Worm (Caenorhabditis elegans) whole organism, L2 larva: ENCODE data around the gene F08G2.4.
A peak's percentile ranks its signal among the peaks of the same experiment; 100 is the strongest.

Source experiments
- Y55F3AM.14 ChIP-seq: fragments of 200-800 bp; sonication (Bioruptor generic); optimal IDR thresholded peaks from 2 replicates; lab custom pipeline; 2018; ENCODE audit warnings: mild to moderate bottlenecking, missing genetic modification characterization, missing compliant biosample characterization
- ZK546.5 ChIP-seq: sonication (generic microtip); optimal IDR thresholded peaks from 2 replicates; lab custom pipeline; 2017; ENCODE audit warnings: missing biosample characterization, missing genetic modification characterization
- alr-1 ChIP-seq: fragments of 150-350 bp; optimal IDR thresholded peaks from 2 replicates; lab custom pipeline; 2014; ENCODE audit warnings: missing biosample characterization, missing genetic modification characterization
- aly-2 ChIP-seq: fragments of 150-350 bp; optimal IDR thresholded peaks from 2 replicates; lab custom pipeline; 2014; ENCODE audit warnings: missing biosample characterization, missing genetic modification characterization
- ama-1 ChIP-seq: fragments of 150-350 bp; optimal IDR thresholded peaks from 2 replicates; lab custom pipeline; 2018; ENCODE audit warnings: inconsistent platforms
- blmp-1 ChIP-seq: sonication (generic microtip); optimal IDR thresholded peaks from 2 replicates; lab custom pipeline; 2017; ENCODE audit warnings: missing genetic modification characterization, mild to moderate bottlenecking, missing compliant biosample characterization, antibody characterized with exemption, moderate library complexity; ENCODE audit not compliant: insufficient read depth
- ceh-16 ChIP-seq: fragments of 150-350 bp; optimal IDR thresholded peaks from 2 replicates; lab custom pipeline; 2014; ENCODE audit warnings: missing biosample characterization, missing genetic modification characterization
- ceh-82 ChIP-seq: fragments of 150-350 bp; optimal IDR thresholded peaks from 2 replicates; lab custom pipeline; 2014; ENCODE audit warnings: missing biosample characterization, missing genetic modification characterization
- crh-2 ChIP-seq: sonication (generic microtip); optimal IDR thresholded peaks from 2 replicates; lab custom pipeline; 2017; ENCODE audit warnings: missing biosample characterization, missing genetic modification characterization
- dmd-4 ChIP-seq: sonication (generic microtip); optimal IDR thresholded peaks from 2 replicates; lab custom pipeline; 2017; ENCODE audit warnings: missing biosample characterization, missing genetic modification characterization
- egl-27 ChIP-seq: sonication (generic microtip); optimal IDR thresholded peaks from 3 replicates; lab custom pipeline; 2017; ENCODE audit warnings: missing biosample characterization, missing genetic modification reagents, missing genetic modification characterization
- elt-1 ChIP-seq: fragments of 150-350 bp; optimal IDR thresholded peaks from 2 replicates; lab custom pipeline; 2014; ENCODE audit warnings: missing biosample characterization, missing genetic modification characterization
- elt-3 ChIP-seq: sonication (generic microtip); optimal IDR thresholded peaks from 2 replicates; lab custom pipeline; 2017; ENCODE audit warnings: missing biosample characterization, missing genetic modification characterization
- fos-1 ChIP-seq: fragments of 150-350 bp; optimal IDR thresholded peaks from 2 replicates; lab custom pipeline; 2014; ENCODE audit warnings: missing biosample characterization, missing genetic modification characterization
- gmeb-1 ChIP-seq: fragments of 150-350 bp; optimal IDR thresholded peaks from 2 replicates; lab custom pipeline; 2014; ENCODE audit warnings: missing biosample characterization, missing genetic modification characterization
- lin-11 ChIP-seq: fragments of 150-350 bp; sonication (generic microtip); optimal IDR thresholded peaks from 2 replicates; lab custom pipeline; 2014; ENCODE audit warnings: missing biosample characterization, missing genetic modification characterization, inconsistent platforms, mixed read lengths
- lin-13 ChIP-seq: fragments of 150-350 bp; optimal IDR thresholded peaks from 2 replicates; lab custom pipeline; 2014; ENCODE audit warnings: missing biosample characterization, missing genetic modification reagents, missing genetic modification characterization
- lin-39 ChIP-seq: fragments of 150-350 bp; optimal IDR thresholded peaks from 2 replicates; lab custom pipeline; 2014; ENCODE audit warnings: missing biosample characterization, missing genetic modification reagents, missing genetic modification characterization
- lsy-2 ChIP-seq, 2 experiments: fragments of 150-350 bp in 1 of 2; sonication (generic microtip) in 1 of 2; optimal IDR thresholded peaks; 2 replicates each; lab custom pipeline; 2014 to 2017; ENCODE audit warnings: missing biosample characterization in 2 of 2, missing genetic modification characterization in 2 of 2
- mab-5 ChIP-seq: fragments of 150-350 bp; optimal IDR thresholded peaks from 2 replicates; lab custom pipeline; 2014; ENCODE audit warnings: missing biosample characterization, missing genetic modification characterization
- mbf-1 ChIP-seq: sonication (generic microtip); optimal IDR thresholded peaks from 2 replicates; lab custom pipeline; 2017; ENCODE audit warnings: missing biosample characterization, missing genetic modification characterization
- mdl-1 ChIP-seq, 2 experiments: fragments of 150-350 bp in 1 of 2; sonication (generic microtip) in 1 of 2; optimal IDR thresholded peaks; 2 replicates each; lab custom pipeline; 2017; ENCODE audit warnings: missing biosample characterization in 2 of 2, missing genetic modification characterization in 2 of 2
- nhr-10 ChIP-seq: sonication (generic microtip); optimal IDR thresholded peaks from 2 replicates; lab custom pipeline; 2017; ENCODE audit warnings: missing biosample characterization, missing genetic modification characterization
- nhr-11 ChIP-seq: fragments of 150-350 bp; optimal IDR thresholded peaks from 2 replicates; lab custom pipeline; 2014; ENCODE audit warnings: missing biosample characterization, missing genetic modification characterization
- nhr-12 ChIP-seq: fragments of 150-350 bp; optimal IDR thresholded peaks from 2 replicates; lab custom pipeline; 2014; ENCODE audit warnings: missing biosample characterization, missing genetic modification characterization
- nhr-129 ChIP-seq: fragments of 150-350 bp; optimal IDR thresholded peaks from 2 replicates; lab custom pipeline; 2014; ENCODE audit warnings: missing biosample characterization, missing genetic modification characterization
- nhr-21 ChIP-seq: fragments of 150-350 bp; optimal IDR thresholded peaks from 2 replicates; lab custom pipeline; 2014; ENCODE audit warnings: missing biosample characterization, missing genetic modification characterization
- nhr-23 ChIP-seq: fragments of 150-350 bp; optimal IDR thresholded peaks from 2 replicates; lab custom pipeline; 2014; ENCODE audit warnings: missing biosample characterization, missing genetic modification reagents, missing genetic modification characterization
- nhr-237 ChIP-seq: fragments of 150-350 bp; optimal IDR thresholded peaks from 2 replicates; lab custom pipeline; 2014; ENCODE audit warnings: missing biosample characterization, missing genetic modification characterization
- nhr-25 ChIP-seq: fragments of 150-350 bp; sonication (generic microtip); optimal IDR thresholded peaks from 3 replicates; lab custom pipeline; 2014; ENCODE audit warnings: missing biosample characterization, missing genetic modification characterization
- nhr-6 ChIP-seq: fragments of 150-350 bp; optimal IDR thresholded peaks from 2 replicates; lab custom pipeline; 2014; ENCODE audit warnings: missing biosample characterization, missing genetic modification characterization
- nhr-77 ChIP-seq: fragments of 150-350 bp; optimal IDR thresholded peaks from 2 replicates; lab custom pipeline; 2014; ENCODE audit warnings: missing biosample characterization, missing genetic modification characterization
- peb-1 ChIP-seq: fragments of 150-350 bp; optimal IDR thresholded peaks from 2 replicates; lab custom pipeline; 2014; ENCODE audit warnings: missing biosample characterization, missing genetic modification characterization
- sem-4 ChIP-seq: fragments of 150-350 bp; optimal IDR thresholded peaks from 2 replicates; lab custom pipeline; 2014; ENCODE audit warnings: missing biosample characterization, missing genetic modification reagents, missing genetic modification characterization
- snpc-4 ChIP-seq: fragments of 150-350 bp; optimal IDR thresholded peaks from 2 replicates; lab custom pipeline; 2014; ENCODE audit warnings: missing biosample characterization, missing genetic modification characterization
- unc-39 ChIP-seq: fragments of 150-350 bp; optimal IDR thresholded peaks from 2 replicates; lab custom pipeline; 2014; ENCODE audit warnings: missing biosample characterization, missing genetic modification characterization
- unc-55 ChIP-seq: fragments of 150-350 bp; sonication (generic microtip); optimal IDR thresholded peaks from 3 replicates; lab custom pipeline; 2014; ENCODE audit warnings: missing biosample characterization, missing genetic modification reagents, missing genetic modification characterization
- unc-62 ChIP-seq: fragments of 150-350 bp; optimal IDR thresholded peaks from 2 replicates; lab custom pipeline; 2014; ENCODE audit warnings: missing biosample characterization, missing genetic modification reagents, missing genetic modification characterization
- zag-1 ChIP-seq: fragments of 150-350 bp; optimal IDR thresholded peaks from 2 replicates; lab custom pipeline; 2014; ENCODE audit warnings: missing biosample characterization, missing genetic modification characterization
- ztf-1 ChIP-seq: fragments of 200-800 bp; sonication (Bioruptor generic); conservative IDR thresholded peaks from 2 replicates; pipeline ENCODE4 v1.3.6; 2022; ENCODE audit warnings: missing genetic modification characterization, missing compliant biosample characterization
- ztf-11 ChIP-seq: sonication (generic microtip); optimal IDR thresholded peaks from 2 replicates; lab custom pipeline; 2017; ENCODE audit warnings: missing biosample characterization, missing genetic modification characterization
- ztf-4 ChIP-seq: fragments of 150-350 bp; optimal IDR thresholded peaks from 2 replicates; lab custom pipeline; 2014; ENCODE audit warnings: missing biosample characterization, missing genetic modification characterization

F08G2.4 gene

DNA sequence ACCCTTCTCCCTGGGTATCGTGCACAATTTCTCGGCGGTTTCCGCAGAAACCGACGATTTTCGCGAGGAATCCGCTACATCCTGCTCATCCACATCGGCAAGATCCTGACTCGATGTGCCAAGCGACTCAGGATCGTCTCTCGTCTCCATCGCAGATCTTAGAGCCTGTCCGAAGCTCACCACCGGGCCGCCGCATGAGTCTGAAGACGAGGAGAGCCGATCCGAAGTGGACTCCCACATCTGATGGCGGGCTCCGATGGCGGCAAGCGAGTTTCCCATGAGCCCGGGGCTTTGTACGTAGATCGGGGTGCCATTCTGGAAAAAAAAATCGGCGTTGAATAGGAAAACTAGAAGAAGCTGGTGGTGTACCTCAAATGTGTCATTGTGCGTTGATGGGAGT, 27.9 kb downstream of the F08G2.4 start:
- TF ChIP-seq ceh-82 (tag; lab: Kevin White, UChicago), result no peak
- no peak for TF ChIP-seq nhr-77 (tag; lab: Kevin White, UChicago)
- no peak for TF ChIP-seq snpc-4 (tag; lab: Kevin White, UChicago)
- TF ChIP-seq nhr-6 (tag; lab: Kevin White, UChicago), result no peak
- TF ChIP-seq unc-39, result no peak
- TF ChIP-seq aly-2 (tag; lab: Kevin White, UChicago), result no peak
- TF ChIP-seq ceh-16, result no peak
- TF ChIP-seq ama-1, result no peak
- TF ChIP-seq elt-1 (tag; lab: Kevin White, UChicago), result no peak
- no peak for TF ChIP-seq peb-1 (tag; lab: Kevin White, UChicago)
- no peak for TF ChIP-seq nhr-11 (tag; lab: Kevin White, UChicago)
- TF ChIP-seq alr-1, result no peak
- no peak for TF ChIP-seq nhr-129 (tag; lab: Kevin White, UChicago)
- no peak for TF ChIP-seq nhr-237 (tag; lab: Kevin White, UChicago)

DNA sequence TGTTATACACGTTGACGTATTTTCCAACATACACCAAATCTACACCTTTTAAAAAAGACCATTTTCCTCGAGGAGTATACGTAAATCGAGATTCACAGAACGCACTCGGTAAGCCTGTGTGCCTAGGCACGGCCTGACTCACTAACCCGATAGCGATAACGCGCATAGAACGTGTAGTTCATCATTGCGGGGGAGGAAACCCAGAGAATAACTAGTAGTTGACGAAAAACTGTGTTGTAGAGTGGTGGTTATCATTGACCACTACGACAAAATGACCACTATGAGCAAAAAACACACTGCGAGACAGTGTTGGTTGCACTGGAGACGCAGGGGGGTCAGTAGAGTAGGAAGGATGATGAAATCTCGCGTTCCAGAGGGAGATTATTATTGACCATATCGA, 29.4 kb downstream of the F08G2.4 start:
- TF ChIP-seq fos-1 (tag; lab: Kevin White, UChicago), result peak; percentile 57
- no peak for TF ChIP-seq elt-1 (tag; lab: Kevin White, UChicago)
- TF ChIP-seq, all 48 proteins: peak for 1

DNA sequence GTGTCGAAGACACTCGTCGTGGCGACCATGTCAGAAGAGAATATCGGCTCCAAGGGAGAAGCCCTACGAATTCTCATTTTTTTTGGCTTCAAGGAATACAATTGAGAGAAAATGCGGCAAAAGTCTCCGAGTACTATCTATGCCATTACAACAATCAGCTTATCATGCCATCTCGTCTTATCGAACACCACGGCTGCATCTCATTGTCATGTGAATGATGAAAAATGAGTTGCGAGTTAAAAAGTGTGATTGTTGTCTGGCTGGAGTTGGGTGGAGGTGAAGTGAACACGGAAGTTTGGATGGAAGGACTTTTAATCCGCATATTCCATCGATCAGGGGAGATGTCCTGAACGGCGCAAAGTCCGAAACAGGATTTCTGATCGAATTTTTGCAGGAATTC, 30.5 kb downstream of the F08G2.4 start:
- TF ChIP-seq unc-62 (GFP tag; lab: Kevin White, UChicago) (no peak), fos-1 (tag; lab: Kevin White, UChicago) (peak; percentile 86), crh-2 (tag; lab: Kevin White, UChicago) (peak; percentile 24)
- TF ChIP-seq, all 48 proteins: peak for 2

DNA sequence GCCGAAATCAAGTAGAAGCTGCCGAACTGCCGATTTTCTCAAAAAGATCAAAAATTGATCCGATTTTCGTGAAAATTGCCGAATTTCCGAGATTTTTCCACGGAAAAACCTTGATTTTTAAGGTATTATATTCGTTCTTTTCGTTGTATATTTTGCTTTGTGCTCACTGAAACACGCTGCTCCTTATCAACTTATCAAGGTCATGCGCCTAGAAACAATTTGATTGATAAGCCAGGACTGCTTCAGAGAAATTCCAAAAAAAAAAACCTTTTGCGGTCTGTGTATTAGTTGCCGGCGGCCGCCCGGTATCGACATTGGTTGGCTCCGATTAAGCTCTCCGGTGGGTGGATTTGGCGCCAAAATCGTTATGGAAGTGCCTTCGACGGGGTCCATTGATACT, 32.1 kb downstream of the F08G2.4 start:
- no peak for TF ChIP-seq mdl-1 (tag; optimal IDR thresholded peaks at IDR 0.05; lab: Kevin White, UChicago)
- TF ChIP-seq nhr-77 (tag; lab: Kevin White, UChicago), result no peak
- peak; percentile 37 for TF ChIP-seq fos-1 (tag; lab: Kevin White, UChicago)
- no peak for TF ChIP-seq lin-11 (tag; lab: Kevin White, UChicago)
- no peak for TF ChIP-seq lin-39 (tag; lab: Kevin White, UChicago)
- TF ChIP-seq unc-39, result no peak

DNA sequence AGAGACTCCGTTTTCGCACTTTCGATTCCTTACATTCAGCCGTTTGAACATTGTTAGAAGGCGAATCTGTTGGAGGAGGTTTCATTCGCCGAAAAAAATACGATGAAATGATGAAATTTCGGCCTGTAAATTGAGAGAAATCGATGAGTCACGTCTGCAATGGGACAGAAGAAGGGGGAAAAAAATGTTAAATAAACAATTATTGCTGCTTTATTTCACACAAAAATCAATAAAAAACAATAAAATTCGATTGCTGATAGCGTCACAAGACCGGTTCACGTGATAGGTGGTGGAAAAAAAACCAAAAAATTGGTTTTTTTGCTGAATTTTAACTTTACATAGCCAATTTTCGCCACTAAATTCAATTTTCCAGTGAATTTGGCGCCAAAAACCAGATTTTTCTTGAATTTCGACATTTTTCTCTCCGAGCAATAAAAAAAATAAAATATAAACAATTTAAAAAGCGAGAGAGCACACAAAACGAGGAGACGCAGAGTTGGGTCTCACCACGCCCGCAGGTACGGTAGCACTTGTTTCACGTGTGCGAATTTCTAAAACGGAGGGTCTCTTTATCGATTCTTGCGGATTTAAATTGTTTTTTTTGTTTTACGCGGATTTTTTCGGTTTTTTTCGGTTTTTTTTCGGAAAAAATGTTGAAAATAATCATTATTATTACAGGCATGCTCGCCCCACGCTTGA, 41.9 kb downstream of the F08G2.4 start, which contains the start of the genes cup-14 and ndub-8:
Gene cup-14 (minus strand): TSS at position 51 of the 699 bp plus-strand sequence.
Gene ndub-8 (plus strand): TSS at position 679 of the 699 bp plus-strand sequence.
- TF ChIP-seq blmp-1 (tag; lab: Kevin White, UChicago) (peak; percentile 49), dmd-4 (tag; lab: Kevin White, UChicago) (no peak), lin-39 (tag; lab: Kevin White, UChicago) (no peak), gmeb-1 (tag; lab: Kevin White, UChicago) (peak; percentile 90), lin-13 (peak; percentile 89), sem-4 (peak; percentile 91), lin-11 (tag; lab: Kevin White, UChicago) (peak; percentile 91), egl-27 (tag; lab: Kevin White, UChicago) (peak; percentile 36), nhr-11 (tag; lab: Kevin White, UChicago) (no peak), fos-1 (tag; lab: Kevin White, UChicago) (peak; percentile 43), mbf-1 (tag; lab: Kevin White, UChicago) (no peak), nhr-23 (no peak), nhr-10 (tag; lab: Kevin White, UChicago) (no peak), nhr-77 (tag; lab: Kevin White, UChicago) (peak; percentile 68), ceh-16 (peak; percentile 35), mab-5 (tag; lab: Kevin White, UChicago) (peak; percentile 93), unc-55 (peak; percentile 98), ztf-4 (tag; lab: Kevin White, UChicago) (peak; percentile 78), zag-1 (peak; percentile 31), nhr-129 (tag; lab: Kevin White, UChicago) (peak; percentile 61), ztf-1 (GFP tag; lab: Robert Waterston, UW) (no peak), ztf-11 (tag; lab: Kevin White, UChicago) (no peak), ZK546.5 (tag; lab: Kevin White, UChicago) (peak; percentile 59), snpc-4 (tag; lab: Kevin White, UChicago) (peak; percentile 89), aly-2 (tag; lab: Kevin White, UChicago) (no peak), elt-3 (no peak), nhr-6 (tag; lab: Kevin White, UChicago) (peak; percentile 58), ceh-82 (tag; lab: Kevin White, UChicago) (peak; percentile 47), peb-1 (tag; lab: Kevin White, UChicago) (no peak), nhr-12 (tag; lab: Kevin White, UChicago) (no peak), mdl-1 (tag; optimal IDR thresholded peaks at IDR 0.05; lab: Kevin White, UChicago) (peak; percentile 12 to 77), unc-39 (no peak), nhr-21 (tag; lab: Kevin White, UChicago) (peak; percentile 79), nhr-25 (tag; lab: Kevin White, UChicago) (peak; percentile 88), Y55F3AM.14 (peak; percentile 41), nhr-237 (tag; lab: Kevin White, UChicago) (peak; percentile 12), lsy-2 (tag; optimal IDR thresholded peaks at IDR 0.05; lab: Kevin White, UChicago) (peak; percentile 99 to 100), crh-2 (tag; lab: Kevin White, UChicago) (peak; percentile 86), alr-1 (no peak)
